Fruit fly (Drosophila melanogaster) whole organism, embryonic: Measurements from ENCODE around the gene drpr.

Experiments used
- B-H1 ChIP-seq: fragments of 200-800 bp; sonication (Bioruptor generic); IDR thresholded peaks from 3 replicates; pipeline ENCODE4 v1.3.6; 2022; ENCODE audit warnings: missing biosample characterization, missing genetic modification characterization
- Bteb2 ChIP-seq: fragments of 200-800 bp; sonication (Bioruptor generic); optimal IDR thresholded peaks from 2 replicates; lab custom pipeline; 2016; ENCODE audit warnings: missing biosample characterization, missing genetic modification characterization
- CG10274 ChIP-seq: fragments of 200-800 bp; sonication (Bioruptor generic); optimal IDR thresholded peaks from 3 replicates; lab custom pipeline; 2017; ENCODE audit warnings: missing biosample characterization, mild to moderate bottlenecking, missing genetic modification characterization
- CG12155 ChIP-seq: fragments of 200-800 bp; sonication (Bioruptor generic); optimal IDR thresholded peaks from 3 replicates; lab custom pipeline; 2016; ENCODE audit warnings: missing biosample characterization, missing genetic modification characterization
- CG12391 ChIP-seq: fragments of 200-800 bp; sonication (Bioruptor generic); optimal IDR thresholded peaks from 3 replicates; lab custom pipeline; 2018; ENCODE audit warnings: missing biosample characterization, mild to moderate bottlenecking, missing genetic modification characterization, moderate library complexity
- CG15479 ChIP-seq: fragments of 200-800 bp; sonication (Bioruptor generic); optimal IDR thresholded peaks from 3 replicates; lab custom pipeline; 2019; ENCODE audit warnings: missing biosample characterization, mild to moderate bottlenecking, missing genetic modification characterization, moderate library complexity
- CG16779 ChIP-seq: fragments of 200-800 bp; sonication (Bioruptor generic); IDR thresholded peaks from 2 replicates; pipeline ENCODE4 v1.3.6; 2022; ENCODE audit warnings: missing biosample characterization, missing genetic modification characterization
- CG30403 ChIP-seq: fragments of 200-800 bp; sonication (Bioruptor generic); optimal IDR thresholded peaks from 3 replicates; lab custom pipeline; 2016; ENCODE audit warnings: missing biosample characterization, missing genetic modification characterization
- CG3065 ChIP-seq: fragments of 200-800 bp; sonication (Bioruptor generic); optimal IDR thresholded peaks from 2 replicates; lab custom pipeline; 2016; ENCODE audit warnings: missing biosample characterization, missing genetic modification characterization
- CG4282 ChIP-seq: fragments of 200-800 bp; sonication (Bioruptor generic); optimal IDR thresholded peaks from 2 replicates; lab custom pipeline; 2016; ENCODE audit warnings: missing biosample characterization, missing genetic modification characterization
- CG4328 ChIP-seq: fragments of 200-800 bp; sonication (Bioruptor generic); optimal IDR thresholded peaks from 3 replicates; lab custom pipeline; 2017; ENCODE audit warnings: missing biosample characterization, missing genetic modification reagents, missing genetic modification characterization
- CG4707 ChIP-seq: fragments of 200-800 bp; sonication (Bioruptor generic); optimal IDR thresholded peaks from 2 replicates; lab custom pipeline; 2018; ENCODE audit warnings: missing biosample characterization, mild to moderate bottlenecking, missing genetic modification characterization, moderate library complexity
- CG4730 ChIP-seq: fragments of 200-800 bp; sonication (Bioruptor generic); IDR thresholded peaks from 2 replicates; pipeline ENCODE4 v1.3.6; 2022; ENCODE audit warnings: missing biosample characterization, missing genetic modification characterization
- CG6254 ChIP-seq: fragments of 200-800 bp; sonication (Bioruptor generic); optimal IDR thresholded peaks from 3 replicates; lab custom pipeline; 2017; ENCODE audit warnings: mild to moderate bottlenecking, missing biosample characterization, missing genetic modification reagents, missing genetic modification characterization
- CG6689 ChIP-seq: fragments of 200-800 bp; sonication (Bioruptor generic); IDR thresholded peaks from 2 replicates; pipeline ENCODE4 v1.3.6; 2022; ENCODE audit warnings: missing biosample characterization, missing genetic modification characterization
- CG8281 ChIP-seq: fragments of 200-800 bp; sonication (Bioruptor generic); optimal IDR thresholded peaks from 2 replicates; lab custom pipeline; 2018; ENCODE audit warnings: missing biosample characterization, mild to moderate bottlenecking, missing genetic modification characterization, moderate library complexity
- Ets65A ChIP-seq: fragments of 200-800 bp; sonication (Bioruptor generic); peaks from one replicate; lab custom pipeline; 2016; ENCODE audit warnings: missing biosample characterization, missing genetic modification characterization
- Fer2 ChIP-seq: fragments of 200-800 bp; sonication (Bioruptor generic); optimal IDR thresholded peaks from 2 replicates; lab custom pipeline; 2018; ENCODE audit warnings: missing biosample characterization, mild to moderate bottlenecking, missing genetic modification characterization, moderate library complexity
- Fer3 ChIP-seq: fragments of 200-800 bp; sonication (Bioruptor generic); optimal IDR thresholded peaks from 2 replicates; lab custom pipeline; 2018; ENCODE audit warnings: missing biosample characterization, mild to moderate bottlenecking, missing genetic modification characterization, moderate library complexity
- Hr78 ChIP-seq, 2 experiments: fragments of 200-800 bp in 1 of 2; fragments of >200 bp in 1 of 2; sonication (Bioruptor generic) in 1 of 2; optimal IDR thresholded peaks; 2 replicates each; lab custom pipeline; 2017 to 2019; ENCODE audit warnings: missing biosample characterization in 2 of 2, missing genetic modification characterization in 2 of 2, mild to moderate bottlenecking in 1 of 2, moderate library complexity in 1 of 2
- PHDP ChIP-seq: fragments of 200-800 bp; sonication (Bioruptor generic); optimal IDR thresholded peaks from 3 replicates; lab custom pipeline; 2018; ENCODE audit warnings: missing biosample characterization, mild to moderate bottlenecking, missing genetic modification characterization, moderate library complexity
- Scr ChIP-seq: fragments of 200-800 bp; sonication (Bioruptor generic); IDR thresholded peaks from 2 replicates; pipeline ENCODE4 v1.3.6; 2022; ENCODE audit warnings: missing biosample characterization, missing genetic modification characterization; ENCODE audit not compliant: partially characterized antibody
- Sin3A ChIP-seq: fragments of >200 bp; optimal IDR thresholded peaks from 2 replicates; lab custom pipeline; 2018
- Six4 ChIP-seq: fragments of 200-800 bp; sonication (Bioruptor generic); optimal IDR thresholded peaks from 2 replicates; lab custom pipeline; 2016; ENCODE audit warnings: missing biosample characterization, missing genetic modification characterization
- Trl ChIP-seq, 3 experiments: fragments of >200 bp in 2 of 3; fragments of 200-800 bp in 1 of 3; sonication (Bioruptor generic) in 1 of 3; optimal IDR thresholded peaks; 2 replicates in 1 of 3; 3 replicates in 2 of 3; lab custom pipeline; 2016 to 2017; ENCODE audit warnings: missing biosample characterization in 1 of 3, missing genetic modification characterization in 1 of 3
- ato ChIP-seq: fragments of 200-800 bp; sonication (Bioruptor generic); IDR thresholded peaks from 2 replicates; pipeline ENCODE4 v1.3.6; 2022; ENCODE audit warnings: missing biosample characterization, missing genetic modification characterization; ENCODE audit not compliant: partially characterized antibody
- cas ChIP-seq: fragments of 200-800 bp; sonication (Bioruptor generic); IDR thresholded peaks from 2 replicates; pipeline ENCODE4 v1.3.6; 2022; ENCODE audit warnings: missing biosample characterization, missing genetic modification characterization
- chm ChIP-seq: fragments of 200-800 bp; sonication (Bioruptor generic); IDR thresholded peaks from 2 replicates; pipeline ENCODE4 v1.3.6; 2022; ENCODE audit warnings: missing biosample characterization, missing genetic modification characterization
- chn ChIP-seq: fragments of 200-800 bp; sonication (Bioruptor generic); optimal IDR thresholded peaks from 2 replicates; lab custom pipeline; 2016; ENCODE audit warnings: missing biosample characterization, missing genetic modification characterization
- eyg ChIP-seq: fragments of 200-800 bp; sonication (Bioruptor generic); optimal IDR thresholded peaks from 3 replicates; lab custom pipeline; 2016; ENCODE audit warnings: missing biosample characterization, missing genetic modification characterization
- fd102C ChIP-seq: fragments of 200-800 bp; sonication (Bioruptor generic); optimal IDR thresholded peaks from 2 replicates; lab custom pipeline; 2018; ENCODE audit warnings: missing biosample characterization, mild to moderate bottlenecking, missing genetic modification characterization, moderate library complexity
- h ChIP-seq: fragments of >200 bp; optimal IDR thresholded peaks from 2 replicates; lab custom pipeline; 2017
- hbn ChIP-seq: fragments of 200-800 bp; sonication (Bioruptor generic); IDR thresholded peaks from 2 replicates; pipeline ENCODE4 v1.3.6; 2022; ENCODE audit warnings: missing biosample characterization, missing genetic modification characterization; ENCODE audit not compliant: partially characterized antibody
- hth ChIP-seq: fragments of >200 bp; optimal IDR thresholded peaks from 2 replicates; lab custom pipeline; 2017; ENCODE audit warnings: inconsistent platforms
- kah ChIP-seq: fragments of 200-800 bp; sonication (Bioruptor generic); optimal IDR thresholded peaks from 2 replicates; lab custom pipeline; 2018; ENCODE audit warnings: missing biosample characterization, mild to moderate bottlenecking, missing genetic modification characterization
- klu ChIP-seq: fragments of 200-800 bp; sonication (Bioruptor generic); IDR thresholded peaks from 2 replicates; pipeline ENCODE4 v1.3.6; 2022; ENCODE audit warnings: missing biosample characterization, missing genetic modification characterization
- maf-S ChIP-seq: fragments of 200-800 bp; sonication (Bioruptor generic); optimal IDR thresholded peaks from 2 replicates; lab custom pipeline; 2016; ENCODE audit warnings: missing biosample characterization, missing genetic modification characterization
- mam ChIP-seq: fragments of 200-800 bp; sonication (Bioruptor generic); optimal IDR thresholded peaks from 3 replicates; lab custom pipeline; 2016; ENCODE audit warnings: missing biosample characterization, missing genetic modification characterization
- prd ChIP-seq, 3 experiments: fragments of >200 bp in 2 of 3; fragments of 200-800 bp in 1 of 3; sonication (Bioruptor generic) in 1 of 3; optimal IDR thresholded peaks in 2 of 3; IDR thresholded peaks in 1 of 3; 2 replicates in 2 of 3; 3 replicates in 1 of 3; pipeline versions ENCODE4 v1.3.6 to Lab custom; 2017 to 2022; ENCODE audit warnings: missing biosample characterization in 1 of 3, missing genetic modification characterization in 1 of 3
- pros ChIP-seq: fragments of 200-800 bp; sonication (Bioruptor generic); optimal IDR thresholded peaks from 3 replicates; lab custom pipeline; 2019; ENCODE audit warnings: missing biosample characterization, mild to moderate bottlenecking, missing genetic modification characterization, moderate library complexity
- sc ChIP-seq, 3 experiments: fragments of >200 bp in 2 of 3; fragments of 200-800 bp in 1 of 3; sonication (Bioruptor generic) in 1 of 3; optimal IDR thresholded peaks; 2 replicates in 2 of 3; 3 replicates in 1 of 3; lab custom pipeline; 2017; ENCODE audit warnings: mild to moderate bottlenecking in 1 of 3, missing biosample characterization in 1 of 3, missing genetic modification characterization in 1 of 3, missing genetic modification reagents in 1 of 3
- schlank ChIP-seq: fragments of 200-800 bp; sonication (Bioruptor generic); optimal IDR thresholded peaks from 2 replicates; lab custom pipeline; 2018; ENCODE audit warnings: missing biosample characterization, mild to moderate bottlenecking, missing genetic modification characterization
- sna ChIP-seq: fragments of 200-800 bp; sonication (Bioruptor generic); IDR thresholded peaks from 2 replicates; pipeline ENCODE4 v1.3.6; 2022; ENCODE audit warnings: missing biosample characterization, missing genetic modification characterization; ENCODE audit not compliant: partially characterized antibody
- sqz ChIP-seq: fragments of 200-800 bp; sonication (Bioruptor generic); optimal IDR thresholded peaks from 3 replicates; lab custom pipeline; 2018; ENCODE audit warnings: missing biosample characterization, mild to moderate bottlenecking, missing genetic modification characterization
- stc ChIP-seq: fragments of 200-800 bp; sonication (Bioruptor generic); IDR thresholded peaks from 2 replicates; pipeline ENCODE4 v1.3.6; 2022; ENCODE audit warnings: missing biosample characterization, missing genetic modification characterization
- tap ChIP-seq: fragments of 200-800 bp; optimal IDR thresholded peaks from 3 replicates; lab custom pipeline; 2019; ENCODE audit warnings: missing biosample characterization, mild to moderate bottlenecking, missing genetic modification characterization, moderate library complexity
- tup ChIP-seq: fragments of 200-800 bp; sonication (Bioruptor generic); optimal IDR thresholded peaks from 2 replicates; lab custom pipeline; 2016; ENCODE audit warnings: missing biosample characterization, mild to moderate bottlenecking, missing genetic modification characterization, moderate library complexity
- usp ChIP-seq: fragments of >200 bp; optimal IDR thresholded peaks from 2 replicates; lab custom pipeline; 2017; ENCODE audit warnings: missing biosample characterization, missing genetic modification characterization
- wdn ChIP-seq: fragments of 200-800 bp; sonication (Bioruptor generic); IDR thresholded peaks from 2 replicates; pipeline ENCODE4 v1.3.6; 2022; ENCODE audit warnings: missing biosample characterization, missing genetic modification characterization
- yki ChIP-seq: fragments of >200 bp; optimal IDR thresholded peaks from 3 replicates; lab custom pipeline; 2018

Gene drpr

dm6 chr3L:1668504-1668903 lies 62.4 kb downstream of the drpr start, which contains the start of gene RpL23A (continued):
- peak; percentile 94 for TF ChIP-seq CG30403 (GFP tag; lab: Kevin White, UChicago)
- TF ChIP-seq sqz: no peak
- TF ChIP-seq eyg (GFP tag; lab: Kevin White, UChicago): peak; percentile 96
- no peak for TF ChIP-seq usp (GFP tag; lab: Kevin White, UChicago)
- no peak for TF ChIP-seq yki (lab: Kevin White, UChicago)
- TF ChIP-seq Six4 (GFP tag; lab: Kevin White, UChicago): peak; percentile 90
- TF ChIP-seq CG6689 (GFP tag; lab: Robert Waterston, UW): peak; percentile 85
- TF ChIP-seq tap (tag; lab: Kevin White, UChicago): peak; percentile 75
- peak; percentile 86 for TF ChIP-seq CG4707 (GFP tag; lab: Kevin White, UChicago)
- peak; percentile 95 for TF ChIP-seq schlank (tag; lab: Kevin White, UChicago)
- peak; percentile 23 for TF ChIP-seq pros (GFP tag; lab: Kevin White, UChicago)
- peak; percentile 91 for TF ChIP-seq stc (GFP tag; lab: Robert Waterston, UW)
- TF ChIP-seq sc (optimal IDR thresholded peaks at IDR 0.05; lab: Kevin White, UChicago): no peak
- peak; percentile 87 for TF ChIP-seq sc (GFP tag; optimal IDR thresholded peaks at IDR 0.05; lab: Kevin White, UChicago)
- peak; percentile 92 for TF ChIP-seq Fer2 (tag; lab: Kevin White, UChicago)
- peak; percentile 91 for TF ChIP-seq CG12155 (GFP tag; lab: Kevin White, UChicago)
- TF ChIP-seq CG4730 (GFP tag; lab: Robert Waterston, UW): peak; percentile 97
- TF ChIP-seq sna: peak; percentile 49; the same call in 1 of the 2 replicates
- TF ChIP-seq PHDP (tag; lab: Kevin White, UChicago): peak; percentile 92
- peak; percentile 95 for TF ChIP-seq chn (GFP tag; lab: Kevin White, UChicago)
- no peak for TF ChIP-seq hth (lab: Kevin White, UChicago)
- TF ChIP-seq prd (optimal IDR thresholded peaks at IDR 0.05; lab: Kevin White, UChicago): no peak
- TF ChIP-seq prd (GFP tag; IDR thresholded peaks at IDR 0.05; lab: Robert Waterston, UW): peak; percentile 89
- TF ChIP-seq CG15479 (GFP tag; lab: Kevin White, UChicago): peak; percentile 42
- TF ChIP-seq Trl (optimal IDR thresholded peaks at IDR 0.05; lab: Kevin White, UChicago): peak in 1 of 2 experiments; percentile 18
- peak; percentile 99 for TF ChIP-seq Trl (GFP tag; optimal IDR thresholded peaks at IDR 0.05; lab: Kevin White, UChicago)
- peak; percentile 95 for TF ChIP-seq Bteb2 (GFP tag; lab: Kevin White, UChicago)
- TF ChIP-seq Fer3 (tag; lab: Kevin White, UChicago): peak; percentile 94
- TF ChIP-seq B-H1: peak; percentile 86
- TF ChIP-seq cas (GFP tag; lab: Robert Waterston, UW): peak; percentile 91
- TF ChIP-seq Sin3A (lab: Kevin White, UChicago): peak; percentile 87
- TF ChIP-seq Hr78 (GFP tag; optimal IDR thresholded peaks at IDR 0.05; lab: Kevin White, UChicago): no peak
- peak; percentile 93 for TF ChIP-seq fd102C (GFP tag; lab: Kevin White, UChicago)
- TF ChIP-seq CG6254 (GFP tag; lab: Kevin White, UChicago): peak; percentile 83
- peak; percentile 100 for TF ChIP-seq Ets65A (GFP tag; lab: Kevin White, UChicago)
- TF ChIP-seq Scr: peak; percentile 43; the same call in 1 of the 2 replicates
- TF ChIP-seq chm (GFP tag; lab: Robert Waterston, UW): peak; percentile 97
- peak; percentile 89 for TF ChIP-seq CG10274 (GFP tag; lab: Kevin White, UChicago)
- peak; percentile 97 for TF ChIP-seq mam (GFP tag; lab: Kevin White, UChicago)
- peak; percentile 93 for TF ChIP-seq CG16779 (GFP tag; lab: Robert Waterston, UW)
- peak; percentile 95 for TF ChIP-seq CG4282 (GFP tag; lab: Kevin White, UChicago)
- TF ChIP-seq wdn: peak; percentile 92
- peak; percentile 85 for TF ChIP-seq tup (GFP tag; lab: Kevin White, UChicago)
- peak; percentile 95 for TF ChIP-seq CG12391 (tag; lab: Kevin White, UChicago)
- peak; percentile 75 for TF ChIP-seq CG8281 (tag; lab: Kevin White, UChicago)
- TF ChIP-seq CG3065 (GFP tag; lab: Kevin White, UChicago): peak; percentile 94
- peak; percentile 96 for TF ChIP-seq CG4328 (GFP tag; lab: Kevin White, UChicago)
- TF ChIP-seq hbn (GFP tag; lab: Robert Waterston, UW): no peak
- peak; percentile 67 for TF ChIP-seq ato
- peak; percentile 79 for TF ChIP-seq kah
- TF ChIP-seq klu (GFP tag; lab: Robert Waterston, UW): peak; percentile 88
- peak; percentile 96 for TF ChIP-seq maf-S (GFP tag; lab: Kevin White, UChicago)
- no peak for TF ChIP-seq h (lab: Kevin White, UChicago)
